Fruit fly (Drosophila melanogaster) whole organism, wandering third instar larva: ENCODE data around the gene CG32639.

Experiments used
- GATAd ChIP-seq: sonication (Bioruptor generic); optimal IDR thresholded peaks from 2 replicates; lab custom pipeline; 2016; ENCODE audit warnings: missing biosample characterization, missing genetic modification characterization
- br ChIP-seq: fragments of 200-800 bp; sonication (Bioruptor generic); optimal IDR thresholded peaks from 2 replicates; lab custom pipeline; 2016; ENCODE audit warnings: missing biosample characterization, missing genetic modification characterization

DNA sequence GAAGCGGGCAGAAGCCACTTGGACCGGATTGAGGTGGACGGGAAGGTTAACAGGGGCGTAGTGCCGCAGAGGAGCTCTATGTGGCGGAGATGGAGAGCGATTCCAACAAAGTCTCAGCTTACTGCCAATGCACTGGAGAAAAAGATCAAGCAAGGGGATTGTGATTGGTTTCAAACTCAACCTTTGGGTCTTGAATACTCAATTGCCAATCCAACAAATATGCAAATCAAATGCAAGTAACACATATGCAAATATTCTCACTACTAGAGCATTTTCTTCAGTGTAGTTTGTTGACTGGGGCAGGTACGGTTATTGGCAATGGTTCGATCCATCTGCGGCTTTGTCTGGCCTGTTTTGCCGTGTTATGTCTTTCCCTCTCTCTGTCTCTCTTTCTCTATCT lies 14.9 kb upstream of the CG32639 start:
- TF ChIP-seq GATAd (GFP tag; lab: Kevin White, UChicago) = peak; percentile 25
- peak; percentile 95 for TF ChIP-seq br (GFP tag; lab: Kevin White, UChicago)
